Worm (Caenorhabditis elegans) whole organism, L3 larva: ENCODE measurements around the gene M02B1.3.

Experiments used
- R02D3.7 ChIP-seq: fragments of 150-350 bp; optimal IDR thresholded peaks from 2 replicates; lab custom pipeline; 2014; ENCODE audit warnings: missing biosample characterization, missing genetic modification characterization
- aly-2 ChIP-seq: fragments of 150-350 bp; optimal IDR thresholded peaks from 2 replicates; lab custom pipeline; 2014; ENCODE audit warnings: missing biosample characterization, missing genetic modification characterization
- ceh-28 ChIP-seq: fragments of 150-350 bp; optimal IDR thresholded peaks from 2 replicates; lab custom pipeline; 2014; ENCODE audit warnings: missing biosample characterization, missing genetic modification reagents, missing genetic modification characterization
- ceh-9 ChIP-seq: sonication (generic microtip); optimal IDR thresholded peaks from 2 replicates; lab custom pipeline; 2018; ENCODE audit warnings: missing biosample characterization, missing genetic modification characterization
- egl-27 ChIP-seq: sonication (generic microtip); optimal IDR thresholded peaks from 4 replicates; lab custom pipeline; 2017; ENCODE audit warnings: missing biosample characterization, missing genetic modification reagents, missing genetic modification characterization
- egl-5 ChIP-seq: fragments of 150-350 bp; optimal IDR thresholded peaks from 2 replicates; lab custom pipeline; 2017; ENCODE audit warnings: missing biosample characterization, missing genetic modification reagents, missing genetic modification characterization, inconsistent platforms
- elt-1 ChIP-seq: fragments of 150-350 bp; optimal IDR thresholded peaks from 2 replicates; lab custom pipeline; 2014; ENCODE audit warnings: missing biosample characterization, missing genetic modification characterization
- elt-2 ChIP-seq: sonication (generic microtip); optimal IDR thresholded peaks from 2 replicates; lab custom pipeline; 2016; ENCODE audit warnings: missing genetic modification reagents, mild to moderate bottlenecking, missing genetic modification characterization, missing compliant biosample characterization
- elt-3 ChIP-seq, 3 experiments: fragments of 150-350 bp in 1 of 3; sonication (generic microtip) in 2 of 3; optimal IDR thresholded peaks; 2 replicates in 2 of 3; 4 replicates in 1 of 3; lab custom pipeline; 2014 to 2017; ENCODE audit warnings: missing biosample characterization in 3 of 3, missing genetic modification characterization in 3 of 3
- eor-1 ChIP-seq, 2 experiments: fragments of 150-350 bp; optimal IDR thresholded peaks; 2 replicates each; lab custom pipeline; 2014 to 2018; ENCODE audit warnings: missing biosample characterization in 2 of 2, missing genetic modification characterization in 2 of 2
- fkh-10 ChIP-seq: sonication (generic microtip); optimal IDR thresholded peaks from 2 replicates; lab custom pipeline; 2017; ENCODE audit warnings: missing biosample characterization, missing genetic modification reagents, missing genetic modification characterization
- fkh-2 ChIP-seq: fragments of 150-350 bp; optimal IDR thresholded peaks from 2 replicates; lab custom pipeline; 2014; ENCODE audit warnings: missing biosample characterization, missing genetic modification reagents, missing genetic modification characterization
- hmg-11 ChIP-seq: sonication (generic microtip); optimal IDR thresholded peaks from 2 replicates; lab custom pipeline; 2016; ENCODE audit warnings: missing genetic modification characterization, missing compliant biosample characterization
- jun-1 ChIP-seq: fragments of 150-350 bp; optimal IDR thresholded peaks from 2 replicates; lab custom pipeline; 2014; ENCODE audit warnings: missing biosample characterization, missing genetic modification reagents, missing genetic modification characterization
- lin-15B ChIP-seq: fragments of 150-350 bp; optimal IDR thresholded peaks from 2 replicates; lab custom pipeline; 2014; ENCODE audit warnings: missing biosample characterization, missing genetic modification characterization
- lin-39 ChIP-seq: fragments of 150-350 bp; optimal IDR thresholded peaks from 2 replicates; lab custom pipeline; 2018; ENCODE audit warnings: missing biosample characterization, missing genetic modification reagents, missing genetic modification characterization
- mdl-1 ChIP-seq: fragments of 150-350 bp; optimal IDR thresholded peaks from 2 replicates; lab custom pipeline; 2014; ENCODE audit warnings: missing biosample characterization, missing genetic modification characterization
- nfya-1 ChIP-seq: sonication (generic microtip); optimal IDR thresholded peaks from 2 replicates; lab custom pipeline; 2017; ENCODE audit warnings: missing genetic modification characterization, mild to moderate bottlenecking, missing compliant biosample characterization, antibody characterized with exemption, moderate library complexity; ENCODE audit not compliant: insufficient read depth
- nhr-11 ChIP-seq: fragments of 150-350 bp; optimal IDR thresholded peaks from 2 replicates; lab custom pipeline; 2014; ENCODE audit warnings: missing biosample characterization, missing genetic modification characterization
- nhr-12 ChIP-seq: fragments of 150-350 bp; optimal IDR thresholded peaks from 2 replicates; lab custom pipeline; 2014; ENCODE audit warnings: missing biosample characterization, missing genetic modification characterization
- nhr-23 ChIP-seq: fragments of 150-350 bp; optimal IDR thresholded peaks from 2 replicates; lab custom pipeline; 2014; ENCODE audit warnings: missing biosample characterization, missing genetic modification reagents, missing genetic modification characterization
- nhr-237 ChIP-seq: fragments of 150-350 bp; optimal IDR thresholded peaks from 2 replicates; lab custom pipeline; 2014; ENCODE audit warnings: missing biosample characterization, missing genetic modification characterization
- nhr-25 ChIP-seq: sonication (generic microtip); optimal IDR thresholded peaks from 2 replicates; lab custom pipeline; 2017; ENCODE audit warnings: missing biosample characterization, missing genetic modification characterization
- nhr-28 ChIP-seq: fragments of 150-350 bp; optimal IDR thresholded peaks from 2 replicates; lab custom pipeline; 2014; ENCODE audit warnings: missing biosample characterization, missing genetic modification characterization
- nhr-43 ChIP-seq: sonication (generic microtip); optimal IDR thresholded peaks from 2 replicates; lab custom pipeline; 2016; ENCODE audit warnings: mild to moderate bottlenecking, missing genetic modification characterization, missing compliant biosample characterization; ENCODE audit not compliant: poor library complexity, severe bottlenecking
- nhr-76 ChIP-seq: fragments of 150-350 bp; sonication (generic microtip); optimal IDR thresholded peaks from 5 replicates; lab custom pipeline; 2014; ENCODE audit warnings: missing biosample characterization, missing genetic modification characterization
- nhr-77 ChIP-seq: fragments of 150-350 bp; optimal IDR thresholded peaks from 2 replicates; lab custom pipeline; 2014; ENCODE audit warnings: missing biosample characterization, missing genetic modification characterization
- pha-4 ChIP-seq: fragments of 150-350 bp; optimal IDR thresholded peaks from 2 replicates; lab custom pipeline; 2014; ENCODE audit warnings: missing biosample characterization, missing genetic modification reagents, missing genetic modification characterization
- pqm-1 ChIP-seq: fragments of 150-350 bp; optimal IDR thresholded peaks from 2 replicates; lab custom pipeline; 2017; ENCODE audit warnings: missing biosample characterization, missing genetic modification characterization, inconsistent platforms
- sea-2 ChIP-seq: fragments of 150-350 bp; sonication (generic microtip); optimal IDR thresholded peaks from 4 replicates; lab custom pipeline; 2014; ENCODE audit warnings: missing biosample characterization, missing genetic modification reagents, missing genetic modification characterization
- snpc-4 ChIP-seq: fragments of 150-350 bp; optimal IDR thresholded peaks from 2 replicates; lab custom pipeline; 2014; ENCODE audit warnings: missing biosample characterization, missing genetic modification characterization
- tbx-2 ChIP-seq: sonication (generic microtip); optimal IDR thresholded peaks from 2 replicates; lab custom pipeline; 2016; ENCODE audit warnings: mild to moderate bottlenecking, missing genetic modification characterization, missing compliant biosample characterization
- unc-39 ChIP-seq: sonication (generic microtip); optimal IDR thresholded peaks from 4 replicates; lab custom pipeline; 2017; ENCODE audit warnings: missing biosample characterization, missing genetic modification characterization
- unc-62 ChIP-seq: fragments of 150-350 bp; sonication (generic microtip); optimal IDR thresholded peaks from 4 replicates; lab custom pipeline; 2014; ENCODE audit warnings: missing biosample characterization, missing genetic modification reagents, missing genetic modification characterization
- zag-1 ChIP-seq: fragments of 150-350 bp; optimal IDR thresholded peaks from 2 replicates; lab custom pipeline; 2014; ENCODE audit warnings: missing biosample characterization, missing genetic modification characterization
- ztf-11 ChIP-seq: fragments of 150-350 bp; optimal IDR thresholded peaks from 2 replicates; lab custom pipeline; 2014; ENCODE audit warnings: missing biosample characterization, missing genetic modification characterization
- ztf-4 ChIP-seq: fragments of 150-350 bp; optimal IDR thresholded peaks from 2 replicates; lab custom pipeline; 2014; ENCODE audit warnings: missing biosample characterization, missing genetic modification characterization

Gene M02B1.3

ce11 chrIV:12854372-12855114, 18.2 kb downstream of the M02B1.3 start:
- TF ChIP-seq ceh-28 (no peak), hmg-11 (tag; lab: Kevin White, UChicago) (no peak), elt-2 (tag; lab: Kevin White, UChicago) (peak; percentile 7), tbx-2 (no peak)

- TF ChIP-seq nhr-76 (tag; lab: Kevin White, UChicago): no peak
- TF ChIP-seq elt-1 (tag; lab: Kevin White, UChicago): no peak
- no peak for TF ChIP-seq nhr-11
- no peak for TF ChIP-seq nfya-1 (tag; lab: Kevin White, UChicago)
- TF ChIP-seq nhr-43 (tag; lab: Kevin White, UChicago): no peak
- no peak for TF ChIP-seq mdl-1 (tag; lab: Kevin White, UChicago)
- TF ChIP-seq tbx-2: no peak
- no peak for TF ChIP-seq unc-62 (GFP tag; lab: Kevin White, UChicago)
- no peak for TF ChIP-seq ceh-28
- no peak for TF ChIP-seq egl-5 (tag; lab: Kevin White, UChicago)
- TF ChIP-seq elt-3 (tag; optimal IDR thresholded peaks at IDR 0.05; lab: Kevin White, UChicago): no peak
- TF ChIP-seq eor-1 (tag; optimal IDR thresholded peaks at IDR 0.05; lab: Kevin White, UChicago): no peak
- TF ChIP-seq unc-39 (tag; lab: Kevin White, UChicago): no peak
- TF ChIP-seq lin-39 (tag; lab: Kevin White, UChicago): no peak
- TF ChIP-seq ztf-11 (tag; lab: Kevin White, UChicago): no peak
- no peak for TF ChIP-seq hmg-11 (tag; lab: Kevin White, UChicago)
- TF ChIP-seq nhr-25: no peak
These were observed 18.9 kb downstream of the M02B1.3 start, which contains the start of gene nstp-5 for ce11 chrIV:12855248-12855647. Gene nstp-5 (plus strand): TSS chrIV:12855548.

ce11 chrIV:12859797-12860196, 23.5 kb downstream of the M02B1.3 start, which contains the start of gene gcy-18:
Gene gcy-18 (plus strand): TSS chrIV:12860097.
- TF ChIP-seq hmg-11 (tag; lab: Kevin White, UChicago) (no peak), ceh-9 (no peak), ceh-28 (no peak), nhr-11 (no peak), nhr-12 (no peak), nhr-76 (tag; lab: Kevin White, UChicago) (no peak), nhr-25 (no peak), pha-4 (no peak), fkh-2 (tag; lab: Kevin White, UChicago) (no peak), elt-2 (tag; lab: Kevin White, UChicago) (no peak), nhr-77 (tag; lab: Kevin White, UChicago) (no peak), sea-2 (GFP tag; lab: Kevin White, UChicago) (no peak), nhr-28 (tag; lab: Kevin White, UChicago) (no peak), tbx-2 (no peak), elt-3 (tag; optimal IDR thresholded peaks at IDR 0.05; lab: Kevin White, UChicago) (no peak), mdl-1 (tag; lab: Kevin White, UChicago) (no peak), nhr-23 (tag; lab: Kevin White, UChicago) (no peak), lin-39 (tag; lab: Kevin White, UChicago) (no peak), nhr-237 (tag; lab: Kevin White, UChicago) (no peak), lin-15B (tag; lab: Kevin White, UChicago) (no peak)

ce11 chrIV:12865884-12866283, 29.6 kb downstream of the M02B1.3 start, which contains the start of gene clec-186:
Gene clec-186 (plus strand): TSS chrIV:12866109.
- no peak for TF ChIP-seq zag-1
- TF ChIP-seq elt-2 (tag; lab: Kevin White, UChicago): peak; percentile 96
- TF ChIP-seq fkh-2 (tag; lab: Kevin White, UChicago): no peak
- no peak for TF ChIP-seq eor-1 (tag; optimal IDR thresholded peaks at IDR 0.05; lab: Kevin White, UChicago)
- no peak for TF ChIP-seq nhr-77 (tag; lab: Kevin White, UChicago)
- peak; percentile 88 for TF ChIP-seq pqm-1 (tag; lab: Kevin White, UChicago)
- TF ChIP-seq aly-2 (tag; lab: Kevin White, UChicago): no peak
- TF ChIP-seq unc-62 (GFP tag; lab: Kevin White, UChicago): no peak
- TF ChIP-seq nhr-76 (tag; lab: Kevin White, UChicago): no peak
- TF ChIP-seq nhr-12: no peak
- peak; percentile 11 for TF ChIP-seq jun-1
- TF ChIP-seq nfya-1 (tag; lab: Kevin White, UChicago): no peak
- TF ChIP-seq fkh-10 (GFP tag; lab: Kevin White, UChicago): no peak
- no peak for TF ChIP-seq egl-27
- no peak for TF ChIP-seq elt-1 (tag; lab: Kevin White, UChicago)
- TF ChIP-seq R02D3.7 (tag; lab: Kevin White, UChicago): no peak
- TF ChIP-seq pha-4: no peak
- TF ChIP-seq nhr-11: no peak
- TF ChIP-seq ztf-11 (tag; lab: Kevin White, UChicago): no peak
- TF ChIP-seq ztf-4 (tag; lab: Kevin White, UChicago): no peak
- TF ChIP-seq snpc-4 (tag; lab: Kevin White, UChicago): no peak
- no peak for TF ChIP-seq nhr-237 (tag; lab: Kevin White, UChicago)
- TF ChIP-seq tbx-2: no peak
